Fruit fly (Drosophila melanogaster): Measurements from ENCODE around the gene Zmynd10.
A peak's percentile ranks its signal among the peaks of the same experiment; 100 is the strongest.

Zmynd10 gene

DNA sequence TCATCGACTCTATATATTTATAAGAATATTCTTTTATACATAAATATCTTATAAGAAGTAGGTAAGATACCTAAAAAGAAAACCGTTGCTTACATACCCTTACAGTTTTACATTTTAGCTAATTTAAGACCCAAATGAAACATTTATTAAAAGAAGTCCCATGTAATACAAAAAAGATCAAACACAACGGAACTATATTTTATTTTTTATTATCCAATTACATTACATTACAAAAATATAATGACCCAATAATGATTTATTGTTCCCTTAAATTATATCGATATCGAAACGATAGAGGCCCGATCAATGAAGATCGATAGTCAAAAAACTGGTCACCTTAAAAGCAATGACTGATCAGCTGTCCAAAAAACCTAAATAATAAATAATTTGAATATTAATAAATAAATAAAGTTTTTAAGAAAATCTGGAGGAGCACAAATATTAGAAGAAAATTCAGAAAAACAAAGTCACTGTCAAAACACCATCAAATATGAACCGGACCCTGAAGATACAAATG is 18.2 kb downstream of the Zmynd10 start:
- TF ChIP-seq OdsH (GFP tag; optimal IDR thresholded peaks at IDR 0.05): peak; percentile 7
- no peak for TF ChIP-seq Hr38 (GFP tag; optimal IDR thresholded peaks at IDR 0.05)
- peak; percentile 8 for TF ChIP-seq Eip78C (GFP tag)
- TF ChIP-seq spab (GFP tag; optimal IDR thresholded peaks at IDR 0.05): no peak
- no peak for TF ChIP-seq CG11762 (GFP tag; optimal IDR thresholded peaks at IDR 0.05; ENCODE audit: insufficient read depth)
- no peak for TF ChIP-seq Eip93F (GFP tag; optimal IDR thresholded peaks at IDR 0.05)
- TF ChIP-seq ss (GFP tag; optimal IDR thresholded peaks at IDR 0.05): no peak
- TF ChIP-seq CG32006 (GFP tag; optimal IDR thresholded peaks at IDR 0.05): no peak
- TF ChIP-seq salr (GFP tag; optimal IDR thresholded peaks at IDR 0.05): no peak
- no peak for TF ChIP-seq CG6276 (GFP tag; optimal IDR thresholded peaks at IDR 0.05)
- TF ChIP-seq Sox14 (GFP tag; optimal IDR thresholded peaks at IDR 0.05): no peak

DNA sequence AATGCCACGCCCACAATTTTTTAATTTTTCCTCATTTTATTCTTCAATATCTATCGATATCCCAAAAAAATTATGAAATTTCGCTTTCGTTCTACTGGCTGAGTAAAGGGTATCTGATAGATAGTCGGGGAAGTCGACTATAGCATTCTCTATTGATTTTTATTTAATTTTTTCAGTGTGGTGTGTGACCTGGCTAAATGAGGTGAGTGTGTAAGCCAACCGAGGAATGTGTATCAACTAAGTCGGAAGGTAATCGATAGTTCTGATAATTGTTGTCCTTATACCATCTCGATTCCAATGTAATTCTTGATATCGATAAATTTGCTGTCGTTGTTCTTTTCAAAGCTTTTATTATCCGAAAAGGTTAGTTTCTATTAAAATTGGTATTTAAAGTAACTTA is 19.7 kb downstream of the Zmynd10 start, which contains the start of gene CG11263:
Gene CG11263, plus strand, starts transcription at position 328 of the 400 bp plus-strand sequence.
- TF ChIP-seq CG11902 (GFP tag; optimal IDR thresholded peaks at IDR 0.05) (no peak), acj6 (GFP tag; optimal IDR thresholded peaks at IDR 0.05) (peak; percentile 36), CG3919 (GFP tag; optimal IDR thresholded peaks at IDR 0.05) (no peak), CG31627 (GFP tag; optimal IDR thresholded peaks at IDR 0.05) (peak; percentile 40), fd59A (GFP tag; optimal IDR thresholded peaks at IDR 0.05) (no peak), CG10669 (GFP tag; optimal IDR thresholded peaks at IDR 0.05) (no peak), topi (GFP tag; optimal IDR thresholded peaks at IDR 0.05) (peak; percentile 52), CG4318 (GFP tag; optimal IDR thresholded peaks at IDR 0.05) (peak; percentile 4), Smox (GFP tag; optimal IDR thresholded peaks at IDR 0.05) (no peak), fkh (GFP tag; optimal IDR thresholded peaks at IDR 0.05) (no peak), lz (GFP tag; optimal IDR thresholded peaks at IDR 0.05) (peak; percentile 43), CG34406 (GFP tag; optimal IDR thresholded peaks at IDR 0.05) (peak; percentile 21), ss (GFP tag; optimal IDR thresholded peaks at IDR 0.05) (no peak), Eip75B (GFP tag; optimal IDR thresholded peaks at IDR 0.05) (no peak), vri (GFP tag; optimal IDR thresholded peaks at IDR 0.05) (no peak), Sox14 (GFP tag; optimal IDR thresholded peaks at IDR 0.05) (peak; percentile 31), CG15336 (GFP tag; IDR thresholded peaks at IDR 0.05) (no peak), esn (GFP tag; optimal IDR thresholded peaks at IDR 0.05) (peak; percentile 32), CG6163 (GFP tag; IDR thresholded peaks at IDR 0.05) (no peak), Sox15 (GFP tag; optimal IDR thresholded peaks at IDR 0.05) (peak; percentile 7), dsx (GFP tag; optimal IDR thresholded peaks at IDR 0.05; ENCODE audit: poor library complexity, severe bottlenecking) (no peak), eg (GFP tag; IDR thresholded peaks at IDR 0.05) (no peak), pdm3 (GFP tag; optimal IDR thresholded peaks at IDR 0.05) (no peak), CG1621 (tag; optimal IDR thresholded peaks at IDR 0.05) (no peak), achi (GFP tag; optimal IDR thresholded peaks at IDR 0.05) (no peak), svp (GFP tag) (no peak), Ets21C (GFP tag; optimal IDR thresholded peaks at IDR 0.05) (peak; percentile 14), CG16779 (tag; optimal IDR thresholded peaks at IDR 0.05) (no peak), OdsH (GFP tag; optimal IDR thresholded peaks at IDR 0.05) (peak; percentile 28), Hr39 (GFP tag; optimal IDR thresholded peaks at IDR 0.05) (peak; percentile 48), Lpt (GFP tag; optimal IDR thresholded peaks at IDR 0.05) (peak; percentile 12), CG32006 (GFP tag; optimal IDR thresholded peaks at IDR 0.05) (no peak), CG8632 (GFP tag; optimal IDR thresholded peaks at IDR 0.05) (no peak), Hr4 (GFP tag; optimal IDR thresholded peaks at IDR 0.05) (no peak), Hr38 (GFP tag; optimal IDR thresholded peaks at IDR 0.05) (no peak), CG10631 (GFP tag; optimal IDR thresholded peaks at IDR 0.05) (peak; percentile 32), CG11294 (GFP tag; IDR thresholded peaks at IDR 0.05) (no peak), cyc (GFP tag; optimal IDR thresholded peaks at IDR 0.05) (peak; percentile 37), Met (GFP tag; optimal IDR thresholded peaks at IDR 0.05) (no peak), CG11762 (GFP tag; optimal IDR thresholded peaks at IDR 0.05; ENCODE audit: insufficient read depth) (no peak), CG6854 (GFP tag; optimal IDR thresholded peaks at IDR 0.05) (no peak), Eip78C (GFP tag) (no peak), spab (GFP tag; optimal IDR thresholded peaks at IDR 0.05) (no peak), net (GFP tag; optimal IDR thresholded peaks at IDR 0.05) (peak; percentile 50)

Measured in whole organism, prepupa.